Worm (Caenorhabditis elegans) whole organism, young adult: ENCODE data around the gene srab-18.

Experiments used
- B0019.2 ChIP-seq: fragments of 200-800 bp; sonication (Bioruptor generic); conservative IDR thresholded peaks from 2 replicates; pipeline ENCODE4 v1.3.6; 2022; ENCODE audit warnings: missing genetic modification reagents, missing genetic modification characterization, missing compliant biosample characterization
- B0336.3 ChIP-seq: fragments of 200-800 bp; sonication (Bioruptor generic); IDR thresholded peaks from 2 replicates; pipeline ENCODE4 v1.3.6; 2022; ENCODE audit warnings: missing genetic modification characterization, missing compliant biosample characterization
- F33H1.4 ChIP-seq: fragments of 200-800 bp; sonication (Bioruptor generic); IDR thresholded peaks from 2 replicates; pipeline ENCODE4 v1.3.6; 2022; ENCODE audit warnings: missing genetic modification reagents, missing genetic modification characterization, missing compliant biosample characterization
- K11D2.4 ChIP-seq: fragments of 200-800 bp; sonication (Bioruptor generic); IDR thresholded peaks from 2 replicates; pipeline ENCODE4 v1.3.6; 2022; ENCODE audit warnings: missing genetic modification reagents, missing genetic modification characterization, missing compliant biosample characterization
- Y53F4B.3 ChIP-seq: fragments of 200-800 bp; sonication (Bioruptor generic); IDR thresholded peaks from 2 replicates; pipeline ENCODE4 v1.3.6; 2022; ENCODE audit warnings: missing genetic modification reagents, missing genetic modification characterization, missing compliant biosample characterization
- Y53G8AR.9 ChIP-seq: fragments of 200-800 bp; sonication (Bioruptor generic); conservative IDR thresholded peaks from 2 replicates; pipeline ENCODE4 v1.3.6; 2022; ENCODE audit warnings: missing genetic modification reagents, missing genetic modification characterization, missing compliant biosample characterization
- ZK185.1 ChIP-seq: sonication (generic microtip); optimal IDR thresholded peaks from 2 replicates; lab custom pipeline; 2016; ENCODE audit warnings: mild to moderate bottlenecking, missing genetic modification characterization, missing compliant biosample characterization; ENCODE audit not compliant: poor library complexity, severe bottlenecking
- aptf-3 ChIP-seq: fragments of 200-800 bp; sonication (Bioruptor generic); IDR thresholded peaks from 2 replicates; pipeline ENCODE4 v1.3.6; 2022; ENCODE audit warnings: missing genetic modification characterization, missing compliant biosample characterization
- attf-3 ChIP-seq: fragments of 200-800 bp; sonication (Bioruptor generic); conservative IDR thresholded peaks from 2 replicates; pipeline ENCODE4 v1.3.6; 2022; ENCODE audit warnings: missing genetic modification reagents, missing genetic modification characterization, missing compliant biosample characterization
- ccch-3 ChIP-seq: fragments of 200-800 bp; sonication (Bioruptor generic); optimal IDR thresholded peaks from 2 replicates; lab custom pipeline; 2018; ENCODE audit warnings: mild to moderate bottlenecking, missing genetic modification characterization, missing compliant biosample characterization
- ceh-27 ChIP-seq: fragments of 200-800 bp; sonication (Bioruptor generic); optimal IDR thresholded peaks from 2 replicates; lab custom pipeline; 2018; ENCODE audit warnings: mild to moderate bottlenecking, missing genetic modification characterization, moderate library complexity, missing compliant biosample characterization
- ceh-58 ChIP-seq: fragments of 200-800 bp; sonication (Bioruptor generic); IDR thresholded peaks from 2 replicates; pipeline ENCODE4 v1.3.6; 2022; ENCODE audit warnings: missing genetic modification characterization, missing compliant biosample characterization
- dpff-1 ChIP-seq: sonication (generic microtip); optimal IDR thresholded peaks from 2 replicates; lab custom pipeline; 2017; ENCODE audit warnings: mild to moderate bottlenecking, missing genetic modification characterization, missing compliant biosample characterization
- egl-18 ChIP-seq: fragments of 200-800 bp; sonication (Bioruptor generic); IDR thresholded peaks from 2 replicates; pipeline ENCODE4 v1.3.6; 2022; ENCODE audit warnings: missing genetic modification reagents, missing genetic modification characterization, missing compliant biosample characterization
- hmg-1.2 ChIP-seq: fragments of 200-800 bp; sonication (Bioruptor generic); IDR thresholded peaks from 2 replicates; pipeline ENCODE4 v1.3.6; 2022; ENCODE audit warnings: missing genetic modification reagents, missing genetic modification characterization, missing compliant biosample characterization
- hmg-20 ChIP-seq: fragments of 200-800 bp; sonication (Bioruptor generic); IDR thresholded peaks from 2 replicates; pipeline ENCODE4 v1.3.6; 2022; ENCODE audit warnings: missing genetic modification reagents, missing genetic modification characterization, missing compliant biosample characterization
- hrde-1 ChIP-seq: sonication (generic microtip); optimal IDR thresholded peaks from 2 replicates; lab custom pipeline; 2016; ENCODE audit warnings: missing genetic modification characterization, mild to moderate bottlenecking, missing compliant biosample characterization, moderate library complexity, missing genotype, missing genetic modification reagents, borderline replicate concordance
- lir-1 ChIP-seq: fragments of 200-800 bp; sonication (Bioruptor generic); conservative IDR thresholded peaks from 2 replicates; pipeline ENCODE4 v1.3.6; 2022; ENCODE audit warnings: missing genetic modification reagents, missing genetic modification characterization, missing compliant biosample characterization
- lsy-27 ChIP-seq: sonication (generic microtip); optimal IDR thresholded peaks from 2 replicates; lab custom pipeline; 2017; ENCODE audit warnings: missing genetic modification characterization, mild to moderate bottlenecking, missing compliant biosample characterization, antibody characterized with exemption, missing genotype, borderline replicate concordance; ENCODE audit not compliant: insufficient read depth
- madf-10 ChIP-seq: sonication (generic microtip); optimal IDR thresholded peaks from 2 replicates; lab custom pipeline; 2016; ENCODE audit warnings: mild to moderate bottlenecking, missing genetic modification characterization, missing compliant biosample characterization
- mes-4 ChIP-seq: sonication (generic microtip); optimal IDR thresholded peaks from 2 replicates; lab custom pipeline; 2016; ENCODE audit warnings: missing genotype, missing genetic modification characterization, missing compliant biosample characterization
- mxl-1 ChIP-seq: sonication (generic microtip); optimal IDR thresholded peaks from 2 replicates; lab custom pipeline; 2016; ENCODE audit warnings: missing genetic modification characterization, missing compliant biosample characterization
- nfyb-1 ChIP-seq: fragments of 200-800 bp; sonication (Bioruptor generic); IDR thresholded peaks from 2 replicates; pipeline ENCODE4 v1.3.6; 2022; ENCODE audit warnings: missing genetic modification reagents, missing genetic modification characterization, missing compliant biosample characterization
- nhr-27 ChIP-seq: fragments of 200-800 bp; sonication (Bioruptor generic); optimal IDR thresholded peaks from 2 replicates; lab custom pipeline; 2018; ENCODE audit warnings: mild to moderate bottlenecking, missing genetic modification characterization, moderate library complexity, missing compliant biosample characterization
- pha-4 ChIP-seq: fragments of 150-350 bp; sonication (generic microtip); optimal IDR thresholded peaks from 2 replicates; lab custom pipeline; 2014; ENCODE audit warnings: missing biosample characterization, missing genetic modification reagents, missing genetic modification characterization
- rec-8 ChIP-seq, 2 experiments: sonication (generic microtip); optimal IDR thresholded peaks; 2 replicates each; lab custom pipeline; 2016; ENCODE audit warnings: mild to moderate bottlenecking in 2 of 2, missing genetic modification characterization in 2 of 2, missing genetic modification reagents in 2 of 2, missing genotype in 2 of 2, missing biosample characterization in 1 of 2, missing compliant biosample characterization in 1 of 2, moderate library complexity in 1 of 2
- rpc-1 ChIP-seq, 2 experiments: fragments of 150-350 bp in 1 of 2; sonication (generic microtip) in 1 of 2; optimal IDR thresholded peaks; 2 replicates each; lab custom pipeline; 2014 to 2018; ENCODE audit warnings: missing biosample characterization in 1 of 2, missing genetic modification characterization in 1 of 2, missing genetic modification reagents in 1 of 2, missing genotype in 1 of 2
- sea-2 ChIP-seq: fragments of 200-800 bp; sonication (Bioruptor generic); IDR thresholded peaks from 2 replicates; pipeline ENCODE4 v1.3.6; 2022; ENCODE audit warnings: missing genetic modification characterization, missing compliant biosample characterization
- snpc-1.3 ChIP-seq: sonication (generic microtip); optimal IDR thresholded peaks from 2 replicates; lab custom pipeline; 2017; ENCODE audit warnings: missing genetic modification characterization, mild to moderate bottlenecking, missing compliant biosample characterization, antibody characterized with exemption, moderate library complexity, missing genotype, missing genetic modification reagents; ENCODE audit not compliant: insufficient read depth
- tlf-1 ChIP-seq: fragments of 200-800 bp; sonication (Bioruptor generic); optimal IDR thresholded peaks from 2 replicates; lab custom pipeline; 2018; ENCODE audit warnings: mild to moderate bottlenecking, missing genetic modification characterization, missing compliant biosample characterization
- ztf-18 ChIP-seq: sonication (generic microtip); optimal IDR thresholded peaks from 2 replicates; lab custom pipeline; 2016; ENCODE audit warnings: missing genotype, mild to moderate bottlenecking, missing genetic modification characterization, missing compliant biosample characterization

The srab-18 gene

DNA sequence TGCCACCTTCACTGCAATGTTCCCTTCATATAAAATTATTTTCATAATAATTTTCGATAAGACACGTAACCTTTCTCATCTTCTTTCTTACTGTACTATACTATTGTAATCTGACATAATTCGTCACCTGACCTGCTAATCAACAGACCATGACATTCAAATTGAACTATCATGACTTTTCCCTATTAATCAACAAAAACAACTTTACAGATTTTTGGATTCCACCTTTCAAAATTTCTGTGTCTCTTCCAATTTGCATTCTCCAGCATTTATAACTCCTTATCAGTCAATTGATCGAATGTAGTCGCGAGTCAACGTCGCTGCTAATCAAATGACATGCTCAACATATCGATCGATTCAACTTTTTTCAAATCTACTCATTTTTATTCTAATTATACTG lies 18.4 kb upstream of the srab-18 start, which contains the start of gene fshr-1 (continued):
- TF ChIP-seq rec-8 (tag; optimal IDR thresholded peaks at IDR 0.05; lab: Kevin White, UChicago) (no peak), rpc-1 (optimal IDR thresholded peaks at IDR 0.05; lab: Kevin White, UChicago) (no peak), rpc-1 (tag; optimal IDR thresholded peaks at IDR 0.05; lab: Kevin White, UChicago) (no peak)

DNA sequence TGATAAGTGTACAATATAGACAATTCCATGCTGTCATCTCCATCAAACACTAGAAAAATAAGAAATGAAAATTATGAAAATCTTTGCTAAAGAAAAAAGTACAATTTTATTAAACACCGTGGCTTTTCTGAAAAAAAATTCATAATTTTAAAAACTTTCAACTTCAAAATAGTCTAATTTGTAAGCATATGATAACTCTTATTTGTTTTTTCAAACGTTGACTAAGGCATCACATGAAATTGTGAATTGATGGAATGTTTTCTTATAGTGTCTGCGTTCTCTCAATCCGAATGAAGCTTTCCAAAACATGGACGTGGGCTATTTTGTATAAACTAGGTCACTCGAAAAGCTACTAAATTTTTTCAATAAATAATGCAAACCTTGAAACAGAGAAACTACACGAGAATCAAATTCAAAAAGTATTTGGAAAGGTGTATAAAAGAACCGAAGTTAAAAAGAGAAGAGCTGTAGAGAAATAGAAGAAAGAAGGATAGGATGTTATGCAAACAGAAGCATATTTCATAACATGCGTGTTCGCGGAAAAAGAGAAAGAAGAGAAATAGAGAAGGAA lies 14.8 kb upstream of the srab-18 start, which contains the start of gene clp-9:
TSS of gene clp-9 (minus strand) at position 51 of the 571 bp plus-strand sequence.
- TF ChIP-seq snpc-1.3 (no peak), B0336.3 (GFP tag; lab: Robert Waterston, UW) (no peak), lir-1 (GFP tag; lab: Robert Waterston, UW) (no peak), ceh-27 (GFP tag; lab: Kevin White, UChicago) (no peak), dpff-1 (tag; lab: Kevin White, UChicago) (no peak)

DNA sequence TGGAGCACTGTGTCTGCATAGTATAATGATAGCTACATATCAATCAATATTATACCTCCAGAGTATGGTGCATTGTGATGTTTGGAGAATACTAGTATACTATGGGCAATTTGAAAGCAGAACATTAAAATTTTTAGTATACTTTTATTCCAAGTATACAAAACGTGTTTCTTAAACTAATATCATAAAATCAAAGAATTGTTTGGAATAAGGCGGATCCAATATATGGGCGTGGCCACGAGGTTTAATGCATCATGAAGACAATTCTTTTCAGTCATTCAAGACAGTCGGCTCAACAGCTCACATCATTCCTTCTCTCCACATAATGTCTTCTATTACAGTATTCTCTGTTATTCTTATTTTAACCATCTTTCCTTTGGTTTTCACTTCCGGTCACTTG lies 8.6 kb upstream of the srab-18 start, which contains the start of gene sdz-31:
TSS of gene sdz-31 (plus strand) at position 301 of the 400 bp plus-strand sequence.
- TF ChIP-seq ZK185.1 (tag; lab: Kevin White, UChicago) (no peak), B0019.2 (GFP tag; lab: Robert Waterston, UW) (no peak), egl-18 (no peak), ccch-3 (no peak), tlf-1 (GFP tag; lab: Kevin White, UChicago) (no peak), aptf-3 (GFP tag; lab: Robert Waterston, UW) (no peak), madf-10 (tag; lab: Kevin White, UChicago) (no peak), mxl-1 (tag; lab: Kevin White, UChicago) (no peak), hmg-1.2 (no peak)
- TF ChIP-seq, all 124 proteins: peak for 0

DNA sequence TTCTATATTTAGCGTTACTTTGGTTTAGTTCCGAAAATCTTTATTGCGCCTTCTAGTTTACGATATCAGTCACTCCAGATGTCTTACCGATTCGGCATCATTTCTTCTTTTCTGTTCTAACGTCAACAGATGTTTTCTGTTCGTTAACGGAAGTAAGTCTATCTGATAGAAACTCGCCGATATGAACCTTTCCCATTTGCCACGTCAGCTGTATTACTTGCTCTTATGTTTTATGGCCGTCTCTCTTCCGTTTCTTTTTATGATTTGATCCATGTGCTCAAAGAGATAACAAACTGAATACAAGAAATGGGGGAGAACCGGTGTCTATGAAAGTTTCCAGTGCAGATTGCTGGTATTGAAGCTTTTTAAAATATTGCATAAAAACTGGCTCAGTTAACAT lies 8.2 kb upstream of the srab-18 start, which contains the start of gene srab-26:
TSS of gene srab-26 (minus strand) at position 101 of the 400 bp plus-strand sequence.
- TF ChIP-seq ceh-58 (GFP tag; lab: Robert Waterston, UW) (no peak), Y53F4B.3 (no peak), nhr-27 (no peak), ztf-18 (tag; lab: Kevin White, UChicago) (no peak), K11D2.4 (no peak), lsy-27 (tag; lab: Kevin White, UChicago) (no peak), Y53G8AR.9 (GFP tag; lab: Robert Waterston, UW) (no peak), attf-3 (GFP tag; lab: Robert Waterston, UW) (no peak)

DNA sequence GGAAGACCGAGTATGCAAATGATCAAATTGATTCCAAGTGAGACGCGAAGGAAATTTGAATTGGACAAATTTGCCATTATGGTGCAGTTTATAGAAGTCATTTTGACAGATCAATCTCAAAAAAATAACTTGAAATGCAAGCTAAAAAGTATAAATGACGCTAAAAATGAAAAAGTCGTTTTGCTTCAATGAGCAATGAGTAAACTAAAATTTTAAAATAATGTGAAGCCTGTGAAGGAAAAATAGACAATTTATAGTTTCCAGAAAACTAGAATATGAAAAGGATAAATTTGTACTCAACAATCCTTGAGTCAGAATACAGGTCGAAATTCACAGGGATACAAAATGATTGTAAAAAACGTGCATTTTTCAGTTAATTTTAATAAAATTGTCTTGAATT lies 2.9 kb downstream of the srab-18 start, which contains the start of gene srab-17:
TSS of gene srab-17 (minus strand) at position 101 of the 400 bp plus-strand sequence.
- TF ChIP-seq sea-2, result no peak
- TF ChIP-seq mes-4 (tag; lab: Kevin White, UChicago), result no peak
- no peak for TF ChIP-seq F33H1.4
- TF ChIP-seq Y53G8AR.9 (GFP tag; lab: Robert Waterston, UW), result no peak
- no peak for TF ChIP-seq nfyb-1 (GFP tag; lab: Robert Waterston, UW)
- no peak for TF ChIP-seq pha-4 (tag; lab: Kevin White, UChicago)
- TF ChIP-seq hrde-1, result no peak
- no peak for TF ChIP-seq dpff-1 (tag; lab: Kevin White, UChicago)
- TF ChIP-seq hmg-20 (GFP tag; lab: Robert Waterston, UW), result no peak
